ENCODE assay signal across 8 worm cellular contexts in the genomic region with DNA sequence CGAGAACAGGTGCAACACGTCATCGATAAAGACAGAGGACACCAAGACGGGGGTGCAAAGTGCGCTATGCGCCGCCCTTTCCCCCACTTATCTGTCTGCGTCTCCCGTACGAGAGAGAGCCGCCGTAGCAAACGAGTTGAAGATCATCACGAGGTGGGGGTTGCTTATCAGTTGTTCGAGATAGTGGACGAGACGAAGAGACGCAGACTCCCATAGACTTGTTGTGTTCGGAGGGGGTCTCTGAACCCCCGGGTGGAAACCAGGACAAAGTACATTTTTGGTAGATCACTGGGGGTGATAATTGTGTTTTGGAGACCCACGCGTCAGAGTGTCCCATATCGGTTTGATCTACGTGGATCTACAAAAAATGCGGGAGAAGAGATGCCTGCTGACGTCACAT.
TF ChIP-seq lines count a peak whose summit lies in the region.

No protein-coding gene starts in this region.

TF ChIP-seq in whole organism, L1 larva, 84 proteins besides CTCF, POLR2A, EP300 and RAD21 (continues in another document):
- TF ChIP-seq nhr-237 (tag; optimal IDR thresholded peaks at IDR 0.05; lab: Kevin White, UChicago) (no peak), nhr-71 (tag; optimal IDR thresholded peaks at IDR 0.05; lab: Kevin White, UChicago) (peak; percentile 97), nhr-28 (tag; optimal IDR thresholded peaks at IDR 0.05; lab: Kevin White, UChicago) (no peak), fos-1 (tag; optimal IDR thresholded peaks at IDR 0.05; lab: Kevin White, UChicago) (peak; percentile 14), nhr-11 (tag; optimal IDR thresholded peaks at IDR 0.05; lab: Kevin White, UChicago) (peak; percentile 85), ama-1 (optimal IDR thresholded peaks at IDR 0.05; lab: Kevin White, UChicago) (no peak), ceh-8 (GFP tag; optimal IDR thresholded peaks at IDR 0.05; lab: Kevin White, UChicago) (no peak), ztf-11 (tag; optimal IDR thresholded peaks at IDR 0.05; lab: Kevin White, UChicago) (no peak), pax-3 (tag; optimal IDR thresholded peaks at IDR 0.05; lab: Kevin White, UChicago) (peak; percentile 67), mef-2 (tag; optimal IDR thresholded peaks at IDR 0.05; lab: Kevin White, UChicago) (peak; percentile 48), aly-2 (tag; optimal IDR thresholded peaks at IDR 0.05; lab: Kevin White, UChicago) (no peak)

TF ChIP-seq in whole organism, L2 larva, 48 proteins besides CTCF, POLR2A, EP300 and RAD21 (continues in another document):
- TF ChIP-seq gmeb-1 (tag; optimal IDR thresholded peaks at IDR 0.05; lab: Kevin White, UChicago) (peak; percentile 77), lsy-2 (tag; optimal IDR thresholded peaks at IDR 0.05; lab: Kevin White, UChicago) (peak in 1 of 2 experiments; percentile 80), nhr-77 (tag; optimal IDR thresholded peaks at IDR 0.05; lab: Kevin White, UChicago) (peak; percentile 41), unc-62 (GFP tag; optimal IDR thresholded peaks at IDR 0.05; lab: Kevin White, UChicago) (no peak), mab-5 (tag; optimal IDR thresholded peaks at IDR 0.05; lab: Kevin White, UChicago) (no peak), egl-27 (tag; optimal IDR thresholded peaks at IDR 0.05; lab: Kevin White, UChicago) (peak; percentile 79), ztf-1 (GFP tag; conservative IDR thresholded peaks at IDR 0.05; lab: Robert Waterston, UW) (0 out of 2 replicates have a peak, but pooled peaks have one; percentile 71), elt-1 (tag; optimal IDR thresholded peaks at IDR 0.05; lab: Kevin White, UChicago) (peak; percentile 55), elt-3 (tag; optimal IDR thresholded peaks at IDR 0.05; lab: Kevin White, UChicago) (no peak), nhr-237 (tag; optimal IDR thresholded peaks at IDR 0.05; lab: Kevin White, UChicago) (peak; percentile 2)

TF ChIP-seq in whole organism, L3 larva, 47 proteins besides CTCF, POLR2A, EP300 and RAD21 (continues in another document):
- TF ChIP-seq elt-3 (tag; optimal IDR thresholded peaks at IDR 0.05; lab: Kevin White, UChicago) = peak in 1 of 3 experiments; percentile 71
- TF ChIP-seq pqm-1 (tag; optimal IDR thresholded peaks at IDR 0.05; lab: Kevin White, UChicago) = peak; percentile 94
- peak; percentile 49 for TF ChIP-seq R02D3.7 (tag; optimal IDR thresholded peaks at IDR 0.05; lab: Kevin White, UChicago)
- peak; percentile 87 for TF ChIP-seq nhr-25 (tag; optimal IDR thresholded peaks at IDR 0.05; lab: Kevin White, UChicago)
- peak; percentile 58 for TF ChIP-seq egl-27 (tag; optimal IDR thresholded peaks at IDR 0.05; lab: Kevin White, UChicago)
- peak; percentile 87 for TF ChIP-seq jun-1 (tag; optimal IDR thresholded peaks at IDR 0.05; lab: Kevin White, UChicago)
- peak; percentile 90 for TF ChIP-seq nfya-1 (tag; optimal IDR thresholded peaks at IDR 0.05; lab: Kevin White, UChicago; ENCODE audit: insufficient read depth)
- TF ChIP-seq snpc-4 (tag; optimal IDR thresholded peaks at IDR 0.05; lab: Kevin White, UChicago) = peak; percentile 48
- TF ChIP-seq fos-1 (tag; optimal IDR thresholded peaks at IDR 0.05; lab: Kevin White, UChicago) = peak; percentile 14
- peak; percentile 80 for TF ChIP-seq ztf-4 (tag; optimal IDR thresholded peaks at IDR 0.05; lab: Kevin White, UChicago)
- peak; percentile 68 for TF ChIP-seq elt-1 (tag; optimal IDR thresholded peaks at IDR 0.05; lab: Kevin White, UChicago)

TF ChIP-seq in whole organism, L4 larva, 104 proteins besides CTCF, POLR2A, EP300 and RAD21 (continues in another document):
- TF ChIP-seq Y75B8A.6 (GFP tag; IDR thresholded peaks at IDR 0.05; lab: Robert Waterston, UW) = peak; percentile 57; the same call in 1 of the 2 replicates
- peak; percentile 84 for TF ChIP-seq arid-1 (GFP tag; conservative IDR thresholded peaks at IDR 0.05; lab: Robert Waterston, UW)
- TF ChIP-seq D1046.2 (GFP tag; IDR thresholded peaks at IDR 0.05; lab: Robert Waterston, UW) = 0 out of 2 replicates have a peak, but pooled peaks have one; percentile 18
- TF ChIP-seq T26A8.4 (GFP tag; IDR thresholded peaks at IDR 0.05; lab: Robert Waterston, UW) = peak; percentile 90
- TF ChIP-seq ces-1 (GFP tag; optimal IDR thresholded peaks at IDR 0.05; lab: Kevin White, UChicago) = no peak
- no peak for TF ChIP-seq lim-7 (GFP tag; IDR thresholded peaks at IDR 0.05; lab: Robert Waterston, UW)
- peak; percentile 74 for TF ChIP-seq hmg-1.1 (GFP tag; IDR thresholded peaks at IDR 0.05; lab: Robert Waterston, UW)
- peak; percentile 22 for TF ChIP-seq cey-2 (tag; optimal IDR thresholded peaks at IDR 0.05; lab: Kevin White, UChicago; ENCODE audit: borderline replicate concordance, insufficient read depth)
- no peak for TF ChIP-seq Y105C5A.15 (GFP tag; IDR thresholded peaks at IDR 0.05; lab: Robert Waterston, UW)
- TF ChIP-seq F49E8.2 (tag; optimal IDR thresholded peaks at IDR 0.05; lab: Kevin White, UChicago; ENCODE audit: borderline replicate concordance) = no peak

TF ChIP-seq in whole organism, late embryonic, 69 proteins besides CTCF, POLR2A, EP300 and RAD21 (continues in another document):
- TF ChIP-seq F13H6.1 (tag; optimal IDR thresholded peaks at IDR 0.05; lab: Kevin White, UChicago) (no peak), unc-3 (GFP tag; conservative IDR thresholded peaks at IDR 0.05; lab: Robert Waterston, UW) (no peak), unc-3 (tag; optimal IDR thresholded peaks at IDR 0.05; lab: Kevin White, UChicago) (no peak), K09A11.1 (tag; optimal IDR thresholded peaks at IDR 0.05; lab: Kevin White, UChicago; ENCODE audit: insufficient read depth) (no peak), nhr-11 (tag; optimal IDR thresholded peaks at IDR 0.05; lab: Kevin White, UChicago) (no peak), unc-55 (GFP tag; optimal IDR thresholded peaks at IDR 0.05; lab: Kevin White, UChicago) (peak; percentile 13), ahr-1 (tag; optimal IDR thresholded peaks at IDR 0.05; lab: Kevin White, UChicago) (no peak), sox-2 (GFP tag; IDR thresholded peaks at IDR 0.05; lab: Robert Waterston, UW) (no peak), syd-9 (tag; optimal IDR thresholded peaks at IDR 0.05; lab: Kevin White, UChicago) (no peak), madf-2 (tag; optimal IDR thresholded peaks at IDR 0.05; lab: Kevin White, UChicago) (peak; percentile 34), unc-86 (tag; optimal IDR thresholded peaks at IDR 0.05; lab: Kevin White, UChicago) (no peak), hlh-30 (tag; optimal IDR thresholded peaks at IDR 0.05; lab: Kevin White, UChicago; ENCODE audit: insufficient read depth) (peak; percentile 90)

TF ChIP-seq in whole organism, midembryonic, 9 proteins besides CTCF, POLR2A, EP300 and RAD21:
- TF ChIP-seq cog-1 (tag; optimal IDR thresholded peaks at IDR 0.05; lab: Kevin White, UChicago) (peak; percentile 54), klf-2 (GFP tag; conservative IDR thresholded peaks at IDR 0.05; lab: Robert Waterston, UW) (no peak), tab-1 (GFP tag; IDR thresholded peaks at IDR 0.05; lab: Robert Waterston, UW) (no peak), T22C8.4 (GFP tag; IDR thresholded peaks at IDR 0.05; lab: Robert Waterston, UW) (no peak), med-1 (GFP tag; optimal IDR thresholded peaks at IDR 0.05; lab: Kevin White, UChicago; ENCODE audit: insufficient read depth) (no peak), ref-1 (GFP tag; conservative IDR thresholded peaks at IDR 0.05; lab: Robert Waterston, UW) (no peak), ztf-29 (GFP tag; IDR thresholded peaks at IDR 0.05; lab: Robert Waterston, UW) (no peak), ztf-23 (GFP tag; IDR thresholded peaks at IDR 0.05; lab: Robert Waterston, UW) (no peak), flt-1 (GFP tag; IDR thresholded peaks at IDR 0.05; lab: Robert Waterston, UW) (peak; percentile 64)

TF ChIP-seq in whole organism, mixed stage, embryonic, 35 proteins besides CTCF, POLR2A, EP300 and RAD21 (continues in another document):
- no peak for TF ChIP-seq M03D4.4 (tag; optimal IDR thresholded peaks at IDR 0.05; lab: Kevin White, UChicago)
- no peak for TF ChIP-seq ces-1 (GFP tag; optimal IDR thresholded peaks at IDR 0.05; lab: Kevin White, UChicago)
- TF ChIP-seq sptf-1 (tag; optimal IDR thresholded peaks at IDR 0.05; lab: Kevin White, UChicago) = peak; percentile 31
- no peak for TF ChIP-seq snpc-4 (tag; optimal IDR thresholded peaks at IDR 0.05; lab: Kevin White, UChicago)
- TF ChIP-seq flh-1 (GFP tag; optimal IDR thresholded peaks at IDR 0.05; lab: Kevin White, UChicago) = no peak
- TF ChIP-seq pha-4 (tag; optimal IDR thresholded peaks at IDR 0.05; lab: Kevin White, UChicago) = no peak
- no peak for TF ChIP-seq ceh-83 (GFP tag; optimal IDR thresholded peaks at IDR 0.05; lab: Kevin White, UChicago)
- TF ChIP-seq unc-62 (GFP tag; optimal IDR thresholded peaks at IDR 0.05; lab: Kevin White, UChicago) = peak; percentile 31
- TF ChIP-seq cnd-1 (tag; optimal IDR thresholded peaks at IDR 0.05; lab: Kevin White, UChicago) = no peak
- TF ChIP-seq ztf-11 (tag; optimal IDR thresholded peaks at IDR 0.05; lab: Kevin White, UChicago) = no peak
- peak; percentile 75 for TF ChIP-seq ham-2 (GFP tag; optimal IDR thresholded peaks at IDR 0.05; lab: Kevin White, UChicago)
- no peak for TF ChIP-seq nhr-237 (tag; optimal IDR thresholded peaks at IDR 0.05; lab: Kevin White, UChicago)
- no peak for TF ChIP-seq blmp-1 (tag; optimal IDR thresholded peaks at IDR 0.05; lab: Kevin White, UChicago)
- no peak for TF ChIP-seq sem-2 (GFP tag; optimal IDR thresholded peaks at IDR 0.05; lab: Kevin White, UChicago)
- TF ChIP-seq nhr-76 (tag; optimal IDR thresholded peaks at IDR 0.05; lab: Kevin White, UChicago) = no peak

TF ChIP-seq in whole organism, young adult, 124 proteins besides CTCF, POLR2A, EP300 and RAD21 (continues in another document):
- no peak; the same call in 1 of the 2 replicates for TF ChIP-seq madf-6 (GFP tag; IDR thresholded peaks at IDR 0.05; lab: Robert Waterston, UW)
- peak; percentile 76 for TF ChIP-seq C06A6.2 (GFP tag; conservative IDR thresholded peaks at IDR 0.05; lab: Robert Waterston, UW)
- peak; percentile 32 for TF ChIP-seq athp-1 (tag; optimal IDR thresholded peaks at IDR 0.05; lab: Kevin White, UChicago)
- no peak for TF ChIP-seq sptf-2 (GFP tag; optimal IDR thresholded peaks at IDR 0.05; lab: Kevin White, UChicago)
- no peak for TF ChIP-seq lsy-27 (tag; optimal IDR thresholded peaks at IDR 0.05; lab: Kevin White, UChicago; ENCODE audit: borderline replicate concordance, insufficient read depth)
- peak; percentile 86 for TF ChIP-seq ztf-22 (GFP tag; optimal IDR thresholded peaks at IDR 0.05; lab: Kevin White, UChicago)
- no peak for TF ChIP-seq ZK185.1 (tag; optimal IDR thresholded peaks at IDR 0.05; lab: Kevin White, UChicago; ENCODE audit: poor library complexity, severe bottlenecking)
- TF ChIP-seq F10E7.11 (tag; optimal IDR thresholded peaks at IDR 0.05; lab: Kevin White, UChicago) = no peak
- TF ChIP-seq xnd-1 (tag; optimal IDR thresholded peaks at IDR 0.05; lab: Kevin White, UChicago) = no peak
- peak; percentile 82 for TF ChIP-seq nfyb-1 (GFP tag; IDR thresholded peaks at IDR 0.05; lab: Robert Waterston, UW)
- peak; percentile 83 for TF ChIP-seq tlf-1 (GFP tag; optimal IDR thresholded peaks at IDR 0.05; lab: Kevin White, UChicago)
- 0 out of 2 replicates have a peak, but pooled peaks have one; percentile 22 for TF ChIP-seq ceh-58 (GFP tag; IDR thresholded peaks at IDR 0.05; lab: Robert Waterston, UW)
- TF ChIP-seq sdz-38 (tag; optimal IDR thresholded peaks at IDR 0.05; lab: Kevin White, UChicago) = no peak
- no peak for TF ChIP-seq snpc-4 (GFP tag; optimal IDR thresholded peaks at IDR 0.05; lab: Kevin White, UChicago)
- TF ChIP-seq snpc-4 (tag; optimal IDR thresholded peaks at IDR 0.05; lab: Kevin White, UChicago) = peak in 2 of 4 experiments; percentile 63 to 64
